Worm (Caenorhabditis elegans) whole organism, L4 larva: ENCODE results near the gene cup-16.
A peak's percentile ranks its signal among the peaks of the same experiment; 100 is the strongest.

ENCODE experiments used
- F26F4.8 ChIP-seq: fragments of 200-800 bp; sonication (Bioruptor generic); conservative IDR thresholded peaks from 2 replicates; pipeline ENCODE4 v1.3.6; 2022; ENCODE audit warnings: missing genetic modification characterization, missing compliant biosample characterization
- F49E8.2 ChIP-seq: sonication (generic microtip); optimal IDR thresholded peaks from 2 replicates; lab custom pipeline; 2016; ENCODE audit warnings: missing compliant biosample characterization, mild to moderate bottlenecking, missing genetic modification characterization, borderline replicate concordance
- T20F7.1 ChIP-seq: fragments of 200-800 bp; sonication (Bioruptor generic); optimal IDR thresholded peaks from 2 replicates; lab custom pipeline; 2018; ENCODE audit warnings: mild to moderate bottlenecking, missing genetic modification characterization, missing compliant biosample characterization
- T26A8.4 ChIP-seq: fragments of 200-800 bp; sonication (Bioruptor generic); IDR thresholded peaks from 2 replicates; pipeline ENCODE4 v1.3.6; 2022; ENCODE audit warnings: missing genetic modification characterization, missing compliant biosample characterization
- Y5F2A.4 ChIP-seq: fragments of 200-800 bp; sonication (Bioruptor generic); optimal IDR thresholded peaks from 2 replicates; lab custom pipeline; 2018; ENCODE audit warnings: mild to moderate bottlenecking, missing genetic modification characterization, missing compliant biosample characterization
- ZK337.2 ChIP-seq: fragments of 200-800 bp; sonication (Bioruptor generic); IDR thresholded peaks from 2 replicates; pipeline ENCODE4 v1.3.6; 2022; ENCODE audit warnings: missing genetic modification reagents, missing genetic modification characterization, missing compliant biosample characterization
- arid-1 ChIP-seq: fragments of 200-800 bp; sonication (Bioruptor generic); conservative IDR thresholded peaks from 2 replicates; pipeline ENCODE4 v1.3.6; 2022; ENCODE audit warnings: missing genetic modification reagents, missing genetic modification characterization, missing compliant biosample characterization
- attf-4 ChIP-seq: sonication (generic microtip); optimal IDR thresholded peaks from 3 replicates; lab custom pipeline; 2017; ENCODE audit warnings: missing biosample characterization, missing genetic modification characterization
- ceh-32 ChIP-seq: sonication (generic microtip); optimal IDR thresholded peaks from 2 replicates; lab custom pipeline; 2016; ENCODE audit warnings: mild to moderate bottlenecking, missing genetic modification characterization, missing compliant biosample characterization; ENCODE audit not compliant: poor library complexity
- ceh-82 ChIP-seq: sonication (generic microtip); optimal IDR thresholded peaks from 2 replicates; lab custom pipeline; 2017; ENCODE audit warnings: missing biosample characterization, missing genetic modification characterization
- ces-1 ChIP-seq: fragments of 150-350 bp; sonication (generic microtip); optimal IDR thresholded peaks from 4 replicates; lab custom pipeline; 2014; ENCODE audit warnings: missing biosample characterization, missing genetic modification reagents, missing genetic modification characterization
- ctbp-1 ChIP-seq: fragments of 200-800 bp; sonication (Bioruptor generic); IDR thresholded peaks from 2 replicates; pipeline ENCODE4 v1.3.6; 2022; ENCODE audit warnings: missing genetic modification reagents, missing genetic modification characterization, missing compliant biosample characterization
- daf-16 ChIP-seq, 3 experiments: sonication (generic microtip); optimal IDR thresholded peaks; 2 replicates each; lab custom pipeline; 2016 to 2017; ENCODE audit warnings: missing genetic modification characterization in 3 of 3, missing genetic modification reagents in 3 of 3, mild to moderate bottlenecking in 2 of 3, missing compliant biosample characterization in 2 of 3, missing biosample characterization in 1 of 3, moderate library complexity in 1 of 3
- daf-19 ChIP-seq: fragments of 200-800 bp; sonication (Bioruptor generic); conservative IDR thresholded peaks from 2 replicates; pipeline ENCODE4 v1.3.6; 2022; ENCODE audit warnings: missing genetic modification characterization, missing compliant biosample characterization
- dmd-6 ChIP-seq: fragments of 200-800 bp; sonication (Bioruptor generic); IDR thresholded peaks from 2 replicates; pipeline ENCODE4 v1.3.6; 2022; ENCODE audit warnings: missing genetic modification reagents, missing genetic modification characterization, missing compliant biosample characterization
- duxl-1 ChIP-seq: sonication (generic microtip); optimal IDR thresholded peaks from 2 replicates; lab custom pipeline; 2016; ENCODE audit warnings: mild to moderate bottlenecking, missing genetic modification characterization, moderate library complexity, missing compliant biosample characterization; ENCODE audit not compliant: poor library complexity
- dve-1 ChIP-seq: sonication (generic microtip); optimal IDR thresholded peaks from 2 replicates; lab custom pipeline; 2017; ENCODE audit warnings: antibody characterized with exemption, mild to moderate bottlenecking, missing genetic modification characterization, missing compliant biosample characterization; ENCODE audit not compliant: insufficient read depth
- egl-43 ChIP-seq: fragments of 200-800 bp; sonication (Bioruptor generic); IDR thresholded peaks from 2 replicates; pipeline ENCODE4 v1.3.6; 2022; ENCODE audit warnings: missing genetic modification reagents, missing genetic modification characterization, missing compliant biosample characterization
- hif-1 ChIP-seq, 2 experiments: sonication (generic microtip); optimal IDR thresholded peaks; 2 replicates each; lab custom pipeline; 2016 to 2017; ENCODE audit warnings: missing compliant biosample characterization in 2 of 2, missing genetic modification characterization in 2 of 2, missing genetic modification reagents in 2 of 2, missing genotype in 2 of 2, mild to moderate bottlenecking in 1 of 2
- hlh-11 ChIP-seq: fragments of 200-800 bp; sonication (Bioruptor generic); optimal IDR thresholded peaks from 2 replicates; lab custom pipeline; 2018; ENCODE audit warnings: mild to moderate bottlenecking, missing genetic modification characterization, missing compliant biosample characterization
- hlh-30 ChIP-seq: sonication (generic microtip); optimal IDR thresholded peaks from 2 replicates; lab custom pipeline; 2017; ENCODE audit warnings: antibody characterized with exemption, mild to moderate bottlenecking, missing genetic modification characterization, missing compliant biosample characterization; ENCODE audit not compliant: insufficient read depth
- hmg-1.1 ChIP-seq: fragments of 200-800 bp; sonication (Bioruptor generic); IDR thresholded peaks from 2 replicates; pipeline ENCODE4 v1.3.6; 2022; ENCODE audit warnings: missing genetic modification reagents, missing genetic modification characterization, missing compliant biosample characterization
- lin-15B ChIP-seq: fragments of 150-350 bp; sonication (generic microtip); optimal IDR thresholded peaks from 3 replicates; lab custom pipeline; 2014; ENCODE audit warnings: missing biosample characterization, missing genetic modification characterization
- lin-38 ChIP-seq: fragments of 200-800 bp; sonication (Bioruptor generic); IDR thresholded peaks from 2 replicates; pipeline ENCODE4 v1.3.6; 2022; ENCODE audit warnings: missing genetic modification reagents, missing genetic modification characterization, missing compliant biosample characterization
- lin-39 ChIP-seq: fragments of 150-350 bp; optimal IDR thresholded peaks from 2 replicates; lab custom pipeline; 2014; ENCODE audit warnings: missing biosample characterization, missing genetic modification reagents, missing genetic modification characterization
- lsy-2 ChIP-seq, 2 experiments: fragments of 150-350 bp in 1 of 2; sonication (generic microtip) in 1 of 2; optimal IDR thresholded peaks; 2 replicates each; lab custom pipeline; 2014 to 2017; ENCODE audit warnings: missing biosample characterization in 2 of 2, missing genetic modification characterization in 2 of 2
- mdl-1 ChIP-seq, 2 experiments: fragments of 150-350 bp in 1 of 2; sonication (generic microtip) in 1 of 2; optimal IDR thresholded peaks; 2 replicates each; lab custom pipeline; 2014 to 2017; ENCODE audit warnings: missing biosample characterization in 2 of 2, missing genetic modification characterization in 2 of 2
- mep-1 ChIP-seq: fragments of 150-350 bp; sonication (generic microtip); optimal IDR thresholded peaks from 3 replicates; lab custom pipeline; 2014; ENCODE audit warnings: missing biosample characterization, missing genetic modification characterization
- mes-2 ChIP-seq: sonication (generic microtip); optimal IDR thresholded peaks from 2 replicates; lab custom pipeline; 2016; ENCODE audit warnings: missing genotype, mild to moderate bottlenecking, missing genetic modification characterization, missing compliant biosample characterization; ENCODE audit not compliant: poor library complexity, severe bottlenecking
- mxl-2 ChIP-seq: fragments of 200-800 bp; sonication (Bioruptor generic); conservative IDR thresholded peaks from 2 replicates; pipeline ENCODE4 v1.3.6; 2022; ENCODE audit warnings: missing genetic modification reagents, missing genetic modification characterization, missing compliant biosample characterization
- mxl-3 ChIP-seq: fragments of 200-800 bp; sonication (Bioruptor generic); optimal IDR thresholded peaks from 2 replicates; lab custom pipeline; 2018; ENCODE audit warnings: mild to moderate bottlenecking, missing genetic modification characterization, missing compliant biosample characterization
- nhr-10 ChIP-seq: fragments of 150-350 bp; optimal IDR thresholded peaks from 2 replicates; lab custom pipeline; 2014; ENCODE audit warnings: missing biosample characterization, missing genetic modification characterization
- nhr-11 ChIP-seq: fragments of 150-350 bp; optimal IDR thresholded peaks from 2 replicates; lab custom pipeline; 2014; ENCODE audit warnings: missing biosample characterization, missing genetic modification characterization
- nhr-111 ChIP-seq: fragments of 200-800 bp; sonication (Bioruptor generic); optimal IDR thresholded peaks from 2 replicates; lab custom pipeline; 2018; ENCODE audit warnings: mild to moderate bottlenecking, missing genetic modification characterization, missing compliant biosample characterization
- nhr-28 ChIP-seq: fragments of 150-350 bp; optimal IDR thresholded peaks from 2 replicates; lab custom pipeline; 2014; ENCODE audit warnings: missing biosample characterization, missing genetic modification characterization
- nhr-42 ChIP-seq: fragments of 200-800 bp; sonication (Bioruptor generic); IDR thresholded peaks from 2 replicates; pipeline ENCODE4 v1.3.6; 2022; ENCODE audit warnings: missing genetic modification characterization, missing compliant biosample characterization
- nhr-48 ChIP-seq: sonication (generic microtip); optimal IDR thresholded peaks from 2 replicates; lab custom pipeline; 2016; ENCODE audit warnings: mild to moderate bottlenecking, missing genetic modification characterization, missing compliant biosample characterization
- nhr-77 ChIP-seq: fragments of 150-350 bp; optimal IDR thresholded peaks from 2 replicates; lab custom pipeline; 2014; ENCODE audit warnings: missing biosample characterization, missing genetic modification characterization
- pha-4 ChIP-seq, 2 experiments: fragments of 150-350 bp in 1 of 2; fragments of 200-800 bp in 1 of 2; sonication (Bioruptor generic) in 1 of 2; IDR thresholded peaks in 1 of 2; optimal IDR thresholded peaks in 1 of 2; 2 replicates each; pipeline versions ENCODE4 v1.3.6 to Lab custom; 2014 to 2022; ENCODE audit warnings: missing genetic modification characterization in 2 of 2, missing genetic modification reagents in 2 of 2, missing biosample characterization in 1 of 2, missing compliant biosample characterization in 1 of 2
- rbr-2 ChIP-seq: sonication (generic microtip); optimal IDR thresholded peaks from 2 replicates; lab custom pipeline; 2016; ENCODE audit warnings: missing genotype, missing genetic modification characterization, missing compliant biosample characterization
- sdz-12 ChIP-seq: fragments of 200-800 bp; sonication (Bioruptor generic); optimal IDR thresholded peaks from 2 replicates; lab custom pipeline; 2018; ENCODE audit warnings: mild to moderate bottlenecking, missing genetic modification characterization, missing compliant biosample characterization
- skn-1 ChIP-seq: fragments of 150-350 bp; optimal IDR thresholded peaks from 2 replicates; lab custom pipeline; 2014; ENCODE audit warnings: missing biosample characterization, missing genetic modification characterization
- snpc-1.2 ChIP-seq: fragments of 200-800 bp; sonication (Bioruptor generic); IDR thresholded peaks from 2 replicates; pipeline ENCODE4 v1.3.6; 2022; ENCODE audit warnings: missing genetic modification reagents, missing genetic modification characterization, missing compliant biosample characterization
- spr-3 ChIP-seq: fragments of 200-800 bp; sonication (Bioruptor generic); optimal IDR thresholded peaks from 2 replicates; lab custom pipeline; 2018; ENCODE audit warnings: mild to moderate bottlenecking, missing genetic modification characterization, missing compliant biosample characterization
- tra-1 ChIP-seq: fragments of 200-800 bp; sonication (Bioruptor generic); IDR thresholded peaks from 2 replicates; pipeline ENCODE4 v1.3.6; 2022; ENCODE audit warnings: missing genetic modification reagents, missing genetic modification characterization, missing compliant biosample characterization
- unc-62 ChIP-seq, 3 experiments: fragments of 150-350 bp in 1 of 3; sonication (generic microtip); optimal IDR thresholded peaks in 2 of 3; peaks in 1 of 3; 1 replicate in 1 of 3; 2 replicates in 2 of 3; lab custom pipeline; 2014 to 2017; ENCODE audit warnings: missing biosample characterization in 3 of 3, missing genetic modification characterization in 3 of 3, missing genetic modification reagents in 3 of 3, missing genotype in 1 of 3
- vab-7 ChIP-seq: fragments of 200-800 bp; sonication (Bioruptor generic); IDR thresholded peaks from 2 replicates; pipeline ENCODE4 v1.3.6; 2022; ENCODE audit warnings: missing genetic modification reagents, missing genetic modification characterization, missing compliant biosample characterization
- zag-1 ChIP-seq: fragments of 150-350 bp; optimal IDR thresholded peaks from 2 replicates; lab custom pipeline; 2014; ENCODE audit warnings: missing biosample characterization, missing genetic modification characterization
- zfp-3 ChIP-seq: fragments of 200-800 bp; sonication (Bioruptor generic); conservative IDR thresholded peaks from 2 replicates; pipeline ENCODE4 v1.3.6; 2022; ENCODE audit warnings: missing genetic modification reagents, missing genetic modification characterization, missing compliant biosample characterization

The cup-16 gene

ce11 chrII:8741277-8741676 is 34.3 kb downstream of the cup-16 start (continued):
- TF ChIP-seq hif-1 (tag; optimal IDR thresholded peaks at IDR 0.05; lab: Kevin White, UChicago) (peak in 1 of 2 experiments; percentile 58), dmd-6 (GFP tag; lab: Robert Waterston, UW) (peak; percentile 63), T20F7.1 (GFP tag; lab: Kevin White, UChicago) (no peak), rbr-2 (tag; lab: Kevin White, UChicago) (no peak), nhr-42 (GFP tag; lab: Robert Waterston, UW) (no peak), mxl-2 (GFP tag; lab: Robert Waterston, UW) (no peak), Y5F2A.4 (no peak), lin-39 (tag; lab: Kevin White, UChicago) (no peak), pha-4 (GFP tag; IDR thresholded peaks at IDR 0.05; lab: Robert Waterston, UW) (no peak), pha-4 (tag; optimal IDR thresholded peaks at IDR 0.05; lab: Kevin White, UChicago) (no peak), mxl-3 (GFP tag; lab: Kevin White, UChicago) (peak; percentile 49), hlh-30 (tag; lab: Kevin White, UChicago) (peak; percentile 73), hmg-1.1 (GFP tag; lab: Robert Waterston, UW) (no peak), attf-4 (tag; lab: Kevin White, UChicago) (no peak), ctbp-1 (GFP tag; lab: Robert Waterston, UW) (no peak), dve-1 (peak; percentile 20), nhr-28 (tag; lab: Kevin White, UChicago) (peak; percentile 16), T26A8.4 (no peak), tra-1 (GFP tag; lab: Robert Waterston, UW) (peak; percentile 49; the same call in 1 of the 2 replicates), zag-1 (tag; lab: Kevin White, UChicago) (no peak), skn-1 (tag; lab: Kevin White, UChicago) (no peak), unc-62 (GFP tag; optimal IDR thresholded peaks at IDR 0.05 in 1 of 2; lab: Kevin White, UChicago) (no peak), unc-62 (tag; optimal IDR thresholded peaks at IDR 0.05; lab: Kevin White, UChicago) (no peak), nhr-77 (tag; lab: Kevin White, UChicago) (no peak), lsy-2 (tag; optimal IDR thresholded peaks at IDR 0.05; lab: Kevin White, UChicago) (peak in 1 of 2 experiments; percentile 39), lin-15B (tag; lab: Kevin White, UChicago) (no peak), nhr-10 (tag; lab: Kevin White, UChicago) (no peak), ZK337.2 (GFP tag; lab: Robert Waterston, UW) (no peak), arid-1 (GFP tag; lab: Robert Waterston, UW) (no peak), daf-16 (GFP tag; optimal IDR thresholded peaks at IDR 0.05; lab: Kevin White, UChicago) (peak in 1 of 2 experiments; percentile 48), daf-16 (tag; optimal IDR thresholded peaks at IDR 0.05; lab: Kevin White, UChicago) (peak; percentile 40), sdz-12 (GFP tag; lab: Kevin White, UChicago) (no peak), mep-1 (no peak), snpc-1.2 (GFP tag; lab: Robert Waterston, UW) (no peak), ces-1 (no peak), mdl-1 (tag; optimal IDR thresholded peaks at IDR 0.05; lab: Kevin White, UChicago) (peak in 1 of 2 experiments; percentile 54), F49E8.2 (no peak), zfp-3 (no peak), nhr-111 (GFP tag; lab: Kevin White, UChicago) (no peak), hlh-11 (tag; lab: Kevin White, UChicago) (peak; percentile 62), mes-2 (tag; lab: Kevin White, UChicago) (no peak), egl-43 (GFP tag; lab: Robert Waterston, UW) (no peak), duxl-1 (tag; lab: Kevin White, UChicago) (no peak), vab-7 (GFP tag; lab: Robert Waterston, UW) (no peak), ceh-82 (tag; lab: Kevin White, UChicago) (no peak), ceh-32 (tag; lab: Kevin White, UChicago) (no peak), spr-3 (GFP tag; lab: Kevin White, UChicago) (no peak), F26F4.8 (GFP tag; lab: Robert Waterston, UW) (no peak), nhr-11 (tag; lab: Kevin White, UChicago) (peak; percentile 26), daf-19 (GFP tag; lab: Robert Waterston, UW) (no peak), nhr-48 (tag; lab: Kevin White, UChicago) (peak; percentile 55), lin-38 (GFP tag; lab: Robert Waterston, UW) (no peak)
